Fruit fly (Drosophila melanogaster): ENCODE data around the gene wor.

DNA sequence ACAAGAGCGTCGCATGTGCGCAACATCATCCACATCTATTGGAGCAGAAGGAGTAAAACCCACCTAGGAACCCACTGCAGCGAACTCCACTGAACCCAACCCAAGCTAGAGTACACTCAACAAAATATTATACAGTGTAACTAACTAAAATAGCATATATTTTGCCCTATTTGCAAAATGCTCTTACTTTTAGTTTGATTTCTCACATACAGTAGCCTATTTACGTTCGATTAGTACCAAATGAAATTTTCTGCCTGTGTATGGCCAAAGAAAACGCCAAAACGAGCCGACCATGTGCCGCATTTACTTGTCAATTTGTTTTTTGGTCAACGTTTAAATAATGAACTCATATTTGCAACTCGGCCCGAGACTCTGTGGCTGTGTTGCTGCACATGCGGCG is 43.4 kb upstream of the wor start:
- TF ChIP-seq usp (GFP tag; optimal IDR thresholded peaks at IDR 0.05) = no peak
- TF ChIP-seq EcR (GFP tag; optimal IDR thresholded peaks at IDR 0.05) = no peak
- TF ChIP-seq psq (optimal IDR thresholded peaks at IDR 0.05) = no peak
- TF ChIP-seq CG8478 (optimal IDR thresholded peaks at IDR 0.05) = no peak
